Worm (Caenorhabditis elegans) whole organism, dauer: ENCODE data around the gene col-88.

Experiments used
- unc-62 ChIP-seq: sonication (generic microtip); optimal IDR thresholded peaks from 2 replicates; lab custom pipeline; 2017; ENCODE audit warnings: missing biosample characterization, missing genetic modification reagents, missing genetic modification characterization

Gene col-88

DNA sequence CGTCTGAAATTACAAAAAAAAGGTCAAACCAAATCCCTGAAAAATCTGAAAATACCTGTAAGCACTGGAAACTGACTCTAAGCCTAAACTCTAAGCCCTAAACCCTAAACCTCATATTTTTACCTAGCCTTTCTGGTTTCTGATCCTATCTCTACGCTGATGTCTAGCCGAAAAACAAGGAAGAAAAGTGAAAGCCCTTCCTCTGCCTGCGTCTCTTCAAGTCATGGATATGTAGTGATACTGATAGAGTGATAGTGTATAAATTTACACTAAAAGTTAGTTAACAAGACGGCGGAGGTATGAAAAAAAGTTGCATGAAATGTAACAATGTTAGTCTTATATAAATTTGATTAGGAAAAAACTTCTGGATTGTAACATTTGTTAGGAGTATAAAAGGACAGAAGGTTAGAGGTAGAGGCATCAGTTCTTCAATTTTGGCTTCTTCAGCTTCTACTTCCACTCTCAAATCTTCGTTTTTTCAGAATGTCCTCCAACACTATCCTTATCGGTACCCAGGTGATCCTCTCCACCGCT is at the start of gene col-88:
Gene col-88 (plus strand): TSS at position 484 of the 534 bp plus-strand sequence.
- no peak for TF ChIP-seq unc-62

DNA sequence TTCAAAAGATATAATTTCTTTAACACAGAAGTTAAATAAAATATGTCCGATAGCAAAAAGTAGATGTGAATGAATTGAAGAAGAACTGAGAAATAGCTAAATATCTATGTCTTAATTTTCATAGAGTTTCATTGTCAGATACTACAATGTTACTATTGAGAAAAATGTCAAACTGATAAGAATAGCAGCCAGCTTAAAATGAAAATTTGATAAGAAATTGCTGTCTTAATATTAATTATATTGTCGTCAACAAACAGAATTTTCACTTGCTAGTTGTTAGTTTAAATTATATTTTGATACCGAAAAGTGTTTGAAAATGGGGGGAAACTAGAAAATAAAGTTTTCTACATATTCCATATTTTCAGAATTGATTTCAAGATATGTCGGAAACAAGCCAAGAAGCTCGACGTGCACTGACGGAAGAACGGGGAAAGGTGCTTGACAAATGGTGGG is 37.9 kb upstream of the col-88 start, which contains the start of the genes fbxa-6, cTel54X.2 and npr-30:
Gene fbxa-6 (minus strand): TSS at position 179 of the 453 bp plus-strand sequence.
Gene cTel54X.2 (plus strand): TSS at position 360 of the 453 bp plus-strand sequence.
Gene npr-30 (plus strand): TSS at position 403 of the 453 bp plus-strand sequence.
- TF ChIP-seq unc-62: no peak

DNA sequence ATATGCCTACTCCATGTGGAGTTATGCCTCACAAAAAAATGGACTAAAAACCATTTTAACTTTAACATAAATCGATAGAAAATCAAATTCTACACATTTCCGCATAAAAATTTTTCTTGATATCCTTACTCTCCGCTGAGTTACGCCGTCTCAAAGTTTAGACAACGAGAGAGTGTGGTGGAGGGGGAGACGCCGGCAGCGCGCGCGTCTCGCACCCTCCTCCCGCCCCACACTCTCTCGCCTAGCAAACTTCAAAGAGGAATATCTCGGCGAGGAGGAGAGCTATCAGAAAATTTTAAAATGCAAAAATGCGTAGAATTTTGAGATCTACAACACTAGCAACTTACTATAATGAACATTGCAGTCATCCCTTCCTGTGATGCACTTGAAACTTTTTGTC is 26.7 kb upstream of the col-88 start:
- TF ChIP-seq unc-62: no peak

DNA sequence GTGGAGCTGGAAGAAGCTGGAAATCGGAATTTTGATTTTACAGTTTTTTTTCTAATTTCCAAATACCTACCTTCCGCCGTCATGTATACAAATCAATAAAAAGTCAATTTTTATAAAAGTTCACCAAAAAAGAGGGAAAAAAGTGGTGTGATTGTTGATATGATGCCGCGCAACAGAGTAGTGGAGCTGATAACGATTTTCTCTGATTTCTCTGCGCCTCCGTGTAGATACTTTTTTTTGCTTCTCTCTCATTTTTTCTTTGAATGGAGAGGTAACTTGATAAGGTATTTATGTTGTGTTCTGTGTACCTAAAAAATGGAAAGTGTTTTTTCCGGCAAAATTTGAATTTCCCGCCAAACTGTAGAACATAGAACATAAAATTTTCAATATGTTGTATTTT is 26.2 kb upstream of the col-88 start, which contains the start of gene nhr-80:
Gene nhr-80 (minus strand): TSS at position 199 of the 400 bp plus-strand sequence.
- TF ChIP-seq unc-62: no peak

DNA sequence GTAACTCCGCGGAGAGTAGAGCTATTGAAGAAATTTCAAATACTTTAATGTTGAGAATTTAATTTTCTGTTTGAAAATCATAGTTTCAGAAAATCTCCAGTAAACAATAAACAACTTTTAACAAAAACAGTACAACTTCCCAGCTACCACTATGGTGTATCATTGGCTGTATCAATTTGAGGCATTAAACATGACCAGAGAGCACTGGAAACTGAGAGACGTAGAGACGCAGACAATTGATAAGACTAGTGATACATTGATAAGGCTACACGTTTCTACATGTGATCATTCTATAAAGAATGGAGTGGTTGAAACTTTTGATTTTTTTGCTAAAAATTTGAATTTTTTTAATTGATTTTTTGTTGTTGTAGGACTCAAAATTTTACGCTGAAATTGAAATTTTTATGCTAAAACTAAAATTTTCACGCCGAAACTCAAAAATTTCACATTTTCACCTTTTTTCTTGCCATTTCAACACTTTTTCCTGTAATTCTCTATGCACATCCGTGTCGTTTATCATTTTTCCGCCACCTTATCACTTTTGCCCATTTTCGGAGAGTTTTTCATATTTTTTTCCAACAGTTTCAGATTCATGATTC is 25.5 kb upstream of the col-88 start, which contains the start of gene H10E21.1:
Gene H10E21.1 (plus strand): TSS at position 549 of the 599 bp plus-strand sequence.
- TF ChIP-seq unc-62: no peak

DNA sequence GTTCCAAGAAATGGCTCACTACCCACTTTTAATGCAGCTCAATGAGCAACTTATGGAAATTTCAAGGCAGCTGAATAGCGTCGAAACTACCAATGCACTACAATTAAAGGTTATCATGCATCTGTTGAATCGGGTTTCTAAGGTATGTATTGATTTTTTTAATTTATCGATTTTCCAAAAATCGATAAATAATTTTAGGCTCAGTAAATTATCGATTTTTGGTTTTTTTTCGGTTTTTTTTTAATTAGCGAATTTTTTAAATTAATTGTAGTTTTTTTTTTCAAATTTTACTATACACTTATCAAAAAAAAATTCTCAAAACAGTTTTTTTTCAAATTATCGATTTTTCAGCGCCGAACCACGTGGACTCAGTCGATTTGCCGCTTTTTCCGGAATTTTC is 24.1 kb upstream of the col-88 start:
- no peak for TF ChIP-seq unc-62

DNA sequence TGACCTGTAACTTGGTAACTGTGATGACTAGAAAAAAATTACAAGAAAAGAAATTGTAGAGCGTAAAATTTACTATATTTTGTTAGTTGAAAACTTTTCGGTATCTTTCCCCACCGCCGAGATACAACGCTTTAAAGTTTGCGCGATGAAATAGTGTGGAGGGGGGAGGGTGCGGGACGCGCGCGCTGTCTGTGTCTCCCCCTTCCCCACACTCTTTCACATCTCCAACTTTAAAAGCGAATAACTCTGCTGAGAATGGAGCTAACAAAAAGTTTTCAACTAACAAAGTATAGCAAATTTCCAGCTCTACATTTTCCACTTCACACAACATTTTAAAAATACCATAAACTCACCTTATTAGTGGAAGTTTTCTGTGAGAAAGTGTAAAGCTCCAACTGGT is 23.3 kb upstream of the col-88 start:
- TF ChIP-seq unc-62: no peak

DNA sequence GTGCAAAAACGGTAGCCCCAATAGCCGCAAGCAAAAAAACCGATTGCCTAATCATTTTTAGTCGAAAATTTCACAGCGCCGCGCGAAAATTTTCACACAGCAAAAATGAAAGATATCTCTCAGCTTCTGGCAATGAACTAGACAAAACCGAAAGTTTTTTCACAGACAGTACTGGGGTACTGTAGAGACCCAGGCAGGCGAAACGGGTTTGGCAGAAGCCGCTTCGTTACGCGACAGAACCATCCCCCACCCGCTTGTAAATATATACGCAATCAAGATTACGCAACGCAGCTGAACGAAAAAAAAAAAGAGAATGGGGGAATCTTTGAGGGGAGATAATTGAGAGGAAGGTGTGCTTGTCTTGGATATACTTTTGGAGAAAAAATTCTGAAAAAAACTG is 21.4 kb upstream of the col-88 start, which contains the start of gene H10E21.4:
Gene H10E21.4 (minus strand): TSS at position 167 of the 400 bp plus-strand sequence.
- no peak for TF ChIP-seq unc-62

DNA sequence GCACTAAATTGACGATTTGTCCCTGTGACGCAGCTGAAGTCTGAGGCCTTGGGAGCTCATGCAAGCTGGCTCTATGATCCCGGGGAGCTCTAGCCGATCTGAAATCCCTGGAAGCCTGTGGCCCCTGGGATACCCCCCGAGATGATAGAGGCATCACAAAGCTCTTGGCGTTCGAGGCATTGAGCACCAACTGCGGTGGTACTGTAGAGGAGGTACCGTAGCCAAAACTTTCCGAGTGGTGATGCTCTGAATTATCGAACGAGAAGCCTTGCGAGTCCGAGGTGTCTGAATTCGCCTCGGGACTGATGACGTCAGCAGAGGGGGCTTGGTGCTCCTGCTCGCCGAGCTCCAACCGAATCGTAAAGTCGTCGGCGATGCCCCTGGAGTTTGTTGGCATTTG is 19.6 kb upstream of the col-88 start:
- no peak for TF ChIP-seq unc-62

DNA sequence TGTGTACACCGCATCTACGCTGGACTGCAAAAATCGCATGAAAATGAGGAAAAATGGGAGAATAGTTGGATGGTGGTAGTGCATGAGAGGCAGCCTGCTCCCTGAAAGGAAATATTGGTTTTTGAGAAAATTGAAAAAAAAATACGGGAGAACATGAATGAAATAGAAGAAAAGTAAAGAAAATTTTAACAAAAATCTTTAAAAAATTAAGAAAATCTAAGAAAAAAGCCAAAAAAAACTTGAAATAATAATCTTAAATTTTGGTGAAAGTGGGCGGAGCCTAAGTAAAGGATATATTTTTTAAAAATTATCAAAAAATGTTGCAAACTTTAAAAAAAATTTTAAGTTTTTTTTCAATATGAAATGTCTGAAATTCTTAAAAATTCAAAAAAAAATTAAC is 17.0 kb upstream of the col-88 start, which contains the start of gene H10E21.5:
Gene H10E21.5 (minus strand): TSS at position 101 of the 400 bp plus-strand sequence.
- no peak for TF ChIP-seq unc-62

DNA sequence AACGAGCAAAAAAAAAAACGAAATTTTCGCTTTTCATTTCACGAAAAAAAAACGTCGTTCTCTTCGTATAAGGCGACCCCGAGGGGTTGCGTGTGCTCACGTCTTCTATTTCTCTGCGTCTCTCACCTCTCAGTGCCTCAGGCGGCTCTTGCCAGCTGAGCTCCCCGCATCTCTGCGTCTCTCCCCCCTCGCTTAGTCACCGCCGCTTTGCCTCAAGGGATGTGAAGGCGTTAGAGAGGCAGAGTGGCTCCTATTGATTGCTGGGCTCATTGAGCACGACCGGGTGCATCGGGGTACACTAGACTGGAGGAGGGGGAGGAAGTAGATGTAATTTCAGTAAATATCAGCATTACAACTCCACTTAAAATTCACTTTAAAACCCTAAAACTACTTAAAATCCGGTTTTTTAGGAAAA is 15.3 kb upstream of the col-88 start:
- no peak for TF ChIP-seq unc-62

DNA sequence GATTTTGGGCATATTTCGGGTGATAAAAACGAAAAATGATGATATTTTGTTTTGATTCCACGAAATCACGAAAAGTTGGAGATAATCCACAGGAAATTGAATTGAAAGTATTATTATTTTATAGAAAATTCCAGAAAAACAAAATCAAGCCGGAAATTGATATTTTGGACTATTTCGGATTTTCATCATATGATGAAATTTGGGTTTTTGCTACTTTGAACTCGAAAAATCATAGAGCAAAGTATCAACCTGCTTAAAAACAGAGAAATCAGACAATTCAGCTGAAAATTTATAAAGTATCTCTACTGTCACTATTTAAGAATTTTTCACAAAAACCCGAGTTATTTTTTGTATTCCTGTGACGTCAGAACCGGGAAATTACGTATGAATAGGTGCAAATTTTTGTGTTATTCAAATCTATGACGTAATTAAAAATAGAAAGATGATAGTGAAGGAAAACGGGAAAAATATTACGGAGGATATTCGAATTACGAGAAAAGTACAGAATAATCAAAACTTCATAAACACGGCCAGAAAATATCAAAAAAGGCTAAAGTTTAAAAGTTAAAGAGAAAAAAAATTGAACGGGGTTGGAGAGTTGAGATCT is 13.4 kb upstream of the col-88 start:
- no peak for TF ChIP-seq unc-62

DNA sequence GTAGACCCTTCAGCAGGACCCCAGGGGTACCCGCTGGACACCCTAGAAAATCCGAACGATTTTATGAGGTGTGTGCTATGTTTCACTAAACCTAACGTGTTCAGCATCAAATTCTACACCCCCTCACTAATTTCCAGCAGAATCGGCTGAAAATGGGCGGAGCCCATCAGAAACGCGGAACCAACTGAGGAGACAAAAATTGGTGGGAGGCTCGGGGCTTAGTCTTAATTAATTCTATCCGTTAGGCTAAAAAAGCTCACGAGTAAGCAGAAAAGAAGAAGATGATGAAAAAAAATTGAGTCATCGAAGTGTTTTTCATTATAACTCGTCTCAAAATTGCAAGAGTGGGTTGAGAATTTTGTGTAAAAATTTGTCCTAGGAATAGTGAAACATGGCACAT is 12.0 kb upstream of the col-88 start:
- no peak for TF ChIP-seq unc-62

DNA sequence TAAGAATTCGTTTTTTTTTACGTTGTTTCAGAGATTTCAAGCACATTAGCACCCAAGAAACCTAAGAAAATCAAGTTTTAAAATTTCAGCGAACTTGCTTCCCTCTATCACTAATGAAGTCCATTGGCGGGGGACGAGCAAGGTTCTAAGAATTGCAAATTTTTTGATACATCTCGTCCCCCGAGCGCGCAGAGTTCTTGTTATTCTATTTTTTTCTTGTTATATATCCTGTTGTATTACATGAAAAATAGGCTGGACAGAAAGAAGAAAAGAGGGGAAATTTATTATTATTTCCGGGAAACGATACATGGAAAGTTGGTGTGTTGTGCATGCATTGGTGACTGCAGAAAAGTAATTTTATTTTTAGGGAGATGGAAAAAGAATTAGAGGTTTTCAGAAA is 11.2 kb upstream of the col-88 start:
- TF ChIP-seq unc-62: no peak

DNA sequence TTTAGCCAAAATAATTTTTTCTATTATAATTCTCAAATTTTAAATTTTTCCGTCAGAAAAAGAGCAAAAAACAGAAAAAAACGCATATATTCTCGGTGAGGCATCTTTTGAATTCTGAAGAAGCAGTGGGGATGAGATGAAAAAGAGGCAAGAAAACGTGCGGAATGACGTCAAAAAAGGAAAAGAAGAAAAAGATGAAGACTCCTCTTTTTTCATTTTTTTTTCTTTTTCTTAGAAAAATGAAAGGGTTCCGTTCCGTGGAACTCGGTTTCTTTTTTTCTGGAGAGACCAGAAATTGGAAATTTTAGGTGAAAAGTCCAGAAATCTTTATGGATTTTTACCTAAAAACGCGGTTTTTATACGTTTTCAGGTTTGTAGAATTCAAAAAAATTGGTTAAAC is 10.5 kb upstream of the col-88 start:
- no peak for TF ChIP-seq unc-62

DNA sequence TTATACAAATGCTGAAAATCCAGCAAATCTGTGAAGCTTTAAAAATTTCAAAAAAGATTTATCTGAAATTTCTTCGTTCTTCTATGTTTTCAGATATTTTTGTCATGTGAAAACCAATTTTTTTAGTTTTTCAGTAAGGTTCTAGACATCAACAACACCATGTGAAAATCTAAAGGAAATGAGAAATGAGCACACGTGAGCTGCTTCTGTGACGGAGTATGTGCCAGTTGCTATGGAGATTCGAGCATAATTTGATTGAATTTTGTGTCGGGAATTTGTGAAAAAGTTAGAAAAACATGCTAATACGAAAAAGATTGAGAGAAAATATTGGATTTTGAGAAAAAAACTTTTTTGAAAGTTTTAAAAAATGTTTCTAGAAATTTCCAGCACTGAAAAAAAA is 9.3 kb upstream of the col-88 start:
- TF ChIP-seq unc-62: no peak

DNA sequence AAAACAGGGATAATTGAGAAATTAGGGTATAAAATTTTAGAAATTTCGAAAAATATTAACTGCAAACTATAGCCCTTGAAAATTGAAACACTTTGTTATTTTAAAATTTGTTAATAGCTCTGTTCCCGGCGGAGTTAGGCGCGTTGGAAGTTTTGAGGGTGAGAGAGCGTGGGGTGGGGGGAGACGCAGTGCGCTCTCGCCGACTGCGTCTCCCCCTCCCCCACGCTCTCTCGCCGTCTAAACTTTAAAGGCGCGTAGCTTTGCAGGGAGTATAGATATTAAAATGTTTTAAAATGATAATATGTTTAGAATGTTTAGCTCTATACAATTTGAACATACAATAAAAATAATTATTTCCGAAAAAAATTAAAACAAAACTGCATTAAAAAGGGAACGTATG is 7.6 kb upstream of the col-88 start:
- no peak for TF ChIP-seq unc-62

DNA sequence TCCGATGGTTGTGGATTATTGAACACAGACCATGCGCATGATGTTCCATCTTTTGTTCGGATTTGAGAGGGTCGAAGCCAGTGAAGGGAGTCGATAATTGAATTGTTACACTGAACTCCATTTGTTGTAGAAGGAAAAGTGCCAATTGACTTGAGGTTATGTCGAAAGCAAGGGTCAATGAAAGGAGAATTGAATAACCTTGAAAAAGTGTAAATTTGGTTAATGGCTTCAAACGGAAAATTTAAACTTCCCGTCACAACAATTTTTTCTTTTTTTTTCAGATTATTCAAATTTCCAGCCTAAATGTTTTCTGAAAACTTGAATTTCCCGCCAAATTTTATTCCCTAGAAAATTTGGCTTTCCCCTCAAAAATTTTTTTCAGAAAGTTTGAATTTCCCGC is 2.7 kb upstream of the col-88 start, which contains the start of gene clp-10:
Gene clp-10 (minus strand): TSS at position 101 of the 400 bp plus-strand sequence.
- TF ChIP-seq unc-62: no peak
